Fruit fly (Drosophila melanogaster): Measurements from ENCODE around the gene Atg16.

DNA sequence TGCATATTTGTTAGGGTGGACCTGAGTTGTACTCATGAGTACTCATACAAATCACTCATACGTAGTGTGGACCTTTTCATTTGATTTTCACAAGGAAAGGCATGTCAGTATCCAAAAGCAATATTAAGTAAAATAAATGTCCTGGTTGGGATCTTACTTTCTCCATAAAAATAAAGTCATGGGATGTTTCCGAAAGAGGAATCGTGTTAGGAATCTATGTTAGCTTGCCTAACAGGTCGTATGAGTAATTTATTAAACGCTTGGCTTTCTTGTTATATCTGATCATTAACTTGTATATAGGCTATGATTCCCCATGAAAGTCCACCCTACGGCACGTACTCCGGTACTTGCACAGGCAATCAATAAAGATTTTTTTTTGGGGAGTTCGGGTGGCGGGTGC is 40.9 kb upstream of the Atg16 start:
- no peak for TF ChIP-seq psq (GFP tag; optimal IDR thresholded peaks at IDR 0.05)
- TF ChIP-seq Mio (GFP tag; optimal IDR thresholded peaks at IDR 0.05): no peak
- TF ChIP-seq Dif (GFP tag; optimal IDR thresholded peaks at IDR 0.05; ENCODE audit: partially characterized antibody): no peak
- TF ChIP-seq fru (GFP tag; optimal IDR thresholded peaks at IDR 0.05): peak; percentile 57
- peak; percentile 42 for TF ChIP-seq HLH106 (tag; optimal IDR thresholded peaks at IDR 0.05)
- no peak for TF ChIP-seq CG9705 (GFP tag; optimal IDR thresholded peaks at IDR 0.05)
- TF ChIP-seq Myc (optimal IDR thresholded peaks at IDR 0.05): no peak
- no peak for TF ChIP-seq pan (optimal IDR thresholded peaks at IDR 0.05)
- TF ChIP-seq ey (GFP tag; optimal IDR thresholded peaks at IDR 0.05): peak; percentile 53
- TF ChIP-seq CG32264 (GFP tag; optimal IDR thresholded peaks at IDR 0.05): no peak
- TF ChIP-seq CrebA (GFP tag; optimal IDR thresholded peaks at IDR 0.05; ENCODE audit: borderline replicate concordance): no peak
- TF ChIP-seq woc (GFP tag; optimal IDR thresholded peaks at IDR 0.05): no peak
- TF ChIP-seq OdsH (GFP tag; optimal IDR thresholded peaks at IDR 0.05): peak; percentile 12
- TF ChIP-seq Abd-B (GFP tag; optimal IDR thresholded peaks at IDR 0.05): no peak
